Worm (Caenorhabditis elegans) whole organism, L2 larva: ENCODE results near the gene oac-21.

ENCODE experiments used
- R02D3.7 ChIP-seq: fragments of 150-350 bp; optimal IDR thresholded peaks from 2 replicates; lab custom pipeline; 2014; ENCODE audit warnings: missing biosample characterization, missing genetic modification characterization
- Y55F3AM.14 ChIP-seq: fragments of 200-800 bp; sonication (Bioruptor generic); optimal IDR thresholded peaks from 2 replicates; lab custom pipeline; 2018; ENCODE audit warnings: mild to moderate bottlenecking, missing genetic modification characterization, missing compliant biosample characterization
- ZK546.5 ChIP-seq: sonication (generic microtip); optimal IDR thresholded peaks from 2 replicates; lab custom pipeline; 2017; ENCODE audit warnings: missing biosample characterization, missing genetic modification characterization
- alr-1 ChIP-seq: fragments of 150-350 bp; optimal IDR thresholded peaks from 2 replicates; lab custom pipeline; 2014; ENCODE audit warnings: missing biosample characterization, missing genetic modification characterization
- aly-2 ChIP-seq: fragments of 150-350 bp; optimal IDR thresholded peaks from 2 replicates; lab custom pipeline; 2014; ENCODE audit warnings: missing biosample characterization, missing genetic modification characterization
- blmp-1 ChIP-seq: sonication (generic microtip); optimal IDR thresholded peaks from 2 replicates; lab custom pipeline; 2017; ENCODE audit warnings: missing genetic modification characterization, mild to moderate bottlenecking, missing compliant biosample characterization, antibody characterized with exemption, moderate library complexity; ENCODE audit not compliant: insufficient read depth
- ceh-82 ChIP-seq: fragments of 150-350 bp; optimal IDR thresholded peaks from 2 replicates; lab custom pipeline; 2014; ENCODE audit warnings: missing biosample characterization, missing genetic modification characterization
- crh-2 ChIP-seq: sonication (generic microtip); optimal IDR thresholded peaks from 2 replicates; lab custom pipeline; 2017; ENCODE audit warnings: missing biosample characterization, missing genetic modification characterization
- egl-27 ChIP-seq: sonication (generic microtip); optimal IDR thresholded peaks from 3 replicates; lab custom pipeline; 2017; ENCODE audit warnings: missing biosample characterization, missing genetic modification reagents, missing genetic modification characterization
- elt-1 ChIP-seq: fragments of 150-350 bp; optimal IDR thresholded peaks from 2 replicates; lab custom pipeline; 2014; ENCODE audit warnings: missing biosample characterization, missing genetic modification characterization
- elt-3 ChIP-seq: sonication (generic microtip); optimal IDR thresholded peaks from 2 replicates; lab custom pipeline; 2017; ENCODE audit warnings: missing biosample characterization, missing genetic modification characterization
- fos-1 ChIP-seq: fragments of 150-350 bp; optimal IDR thresholded peaks from 2 replicates; lab custom pipeline; 2014; ENCODE audit warnings: missing biosample characterization, missing genetic modification characterization
- lin-13 ChIP-seq: fragments of 150-350 bp; optimal IDR thresholded peaks from 2 replicates; lab custom pipeline; 2014; ENCODE audit warnings: missing biosample characterization, missing genetic modification reagents, missing genetic modification characterization
- mab-5 ChIP-seq: fragments of 150-350 bp; optimal IDR thresholded peaks from 2 replicates; lab custom pipeline; 2014; ENCODE audit warnings: missing biosample characterization, missing genetic modification characterization
- mbf-1 ChIP-seq: sonication (generic microtip); optimal IDR thresholded peaks from 2 replicates; lab custom pipeline; 2017; ENCODE audit warnings: missing biosample characterization, missing genetic modification characterization
- mdl-1 ChIP-seq, 2 experiments: fragments of 150-350 bp in 1 of 2; sonication (generic microtip) in 1 of 2; optimal IDR thresholded peaks; 2 replicates each; lab custom pipeline; 2017; ENCODE audit warnings: missing biosample characterization in 2 of 2, missing genetic modification characterization in 2 of 2
- nhr-10 ChIP-seq: sonication (generic microtip); optimal IDR thresholded peaks from 2 replicates; lab custom pipeline; 2017; ENCODE audit warnings: missing biosample characterization, missing genetic modification characterization
- nhr-11 ChIP-seq: fragments of 150-350 bp; optimal IDR thresholded peaks from 2 replicates; lab custom pipeline; 2014; ENCODE audit warnings: missing biosample characterization, missing genetic modification characterization
- nhr-12 ChIP-seq: fragments of 150-350 bp; optimal IDR thresholded peaks from 2 replicates; lab custom pipeline; 2014; ENCODE audit warnings: missing biosample characterization, missing genetic modification characterization
- nhr-129 ChIP-seq: fragments of 150-350 bp; optimal IDR thresholded peaks from 2 replicates; lab custom pipeline; 2014; ENCODE audit warnings: missing biosample characterization, missing genetic modification characterization
- nhr-21 ChIP-seq: fragments of 150-350 bp; optimal IDR thresholded peaks from 2 replicates; lab custom pipeline; 2014; ENCODE audit warnings: missing biosample characterization, missing genetic modification characterization
- nhr-23 ChIP-seq: fragments of 150-350 bp; optimal IDR thresholded peaks from 2 replicates; lab custom pipeline; 2014; ENCODE audit warnings: missing biosample characterization, missing genetic modification reagents, missing genetic modification characterization
- nhr-237 ChIP-seq: fragments of 150-350 bp; optimal IDR thresholded peaks from 2 replicates; lab custom pipeline; 2014; ENCODE audit warnings: missing biosample characterization, missing genetic modification characterization
- nhr-25 ChIP-seq: fragments of 150-350 bp; sonication (generic microtip); optimal IDR thresholded peaks from 3 replicates; lab custom pipeline; 2014; ENCODE audit warnings: missing biosample characterization, missing genetic modification characterization
- nhr-77 ChIP-seq: fragments of 150-350 bp; optimal IDR thresholded peaks from 2 replicates; lab custom pipeline; 2014; ENCODE audit warnings: missing biosample characterization, missing genetic modification characterization
- peb-1 ChIP-seq: fragments of 150-350 bp; optimal IDR thresholded peaks from 2 replicates; lab custom pipeline; 2014; ENCODE audit warnings: missing biosample characterization, missing genetic modification characterization
- sem-4 ChIP-seq: fragments of 150-350 bp; optimal IDR thresholded peaks from 2 replicates; lab custom pipeline; 2014; ENCODE audit warnings: missing biosample characterization, missing genetic modification reagents, missing genetic modification characterization
- skn-1 ChIP-seq: sonication (generic microtip); optimal IDR thresholded peaks from 2 replicates; lab custom pipeline; 2017; ENCODE audit warnings: missing biosample characterization, missing genetic modification characterization
- snpc-4 ChIP-seq: fragments of 150-350 bp; optimal IDR thresholded peaks from 2 replicates; lab custom pipeline; 2014; ENCODE audit warnings: missing biosample characterization, missing genetic modification characterization
- unc-39 ChIP-seq: fragments of 150-350 bp; optimal IDR thresholded peaks from 2 replicates; lab custom pipeline; 2014; ENCODE audit warnings: missing biosample characterization, missing genetic modification characterization
- unc-55 ChIP-seq: fragments of 150-350 bp; sonication (generic microtip); optimal IDR thresholded peaks from 3 replicates; lab custom pipeline; 2014; ENCODE audit warnings: missing biosample characterization, missing genetic modification reagents, missing genetic modification characterization
- unc-62 ChIP-seq: fragments of 150-350 bp; optimal IDR thresholded peaks from 2 replicates; lab custom pipeline; 2014; ENCODE audit warnings: missing biosample characterization, missing genetic modification reagents, missing genetic modification characterization
- zag-1 ChIP-seq: fragments of 150-350 bp; optimal IDR thresholded peaks from 2 replicates; lab custom pipeline; 2014; ENCODE audit warnings: missing biosample characterization, missing genetic modification characterization
- ztf-1 ChIP-seq: fragments of 200-800 bp; sonication (Bioruptor generic); conservative IDR thresholded peaks from 2 replicates; pipeline ENCODE4 v1.3.6; 2022; ENCODE audit warnings: missing genetic modification characterization, missing compliant biosample characterization
- ztf-11 ChIP-seq: sonication (generic microtip); optimal IDR thresholded peaks from 2 replicates; lab custom pipeline; 2017; ENCODE audit warnings: missing biosample characterization, missing genetic modification characterization
- ztf-4 ChIP-seq: fragments of 150-350 bp; optimal IDR thresholded peaks from 2 replicates; lab custom pipeline; 2014; ENCODE audit warnings: missing biosample characterization, missing genetic modification characterization

The oac-21 gene

DNA sequence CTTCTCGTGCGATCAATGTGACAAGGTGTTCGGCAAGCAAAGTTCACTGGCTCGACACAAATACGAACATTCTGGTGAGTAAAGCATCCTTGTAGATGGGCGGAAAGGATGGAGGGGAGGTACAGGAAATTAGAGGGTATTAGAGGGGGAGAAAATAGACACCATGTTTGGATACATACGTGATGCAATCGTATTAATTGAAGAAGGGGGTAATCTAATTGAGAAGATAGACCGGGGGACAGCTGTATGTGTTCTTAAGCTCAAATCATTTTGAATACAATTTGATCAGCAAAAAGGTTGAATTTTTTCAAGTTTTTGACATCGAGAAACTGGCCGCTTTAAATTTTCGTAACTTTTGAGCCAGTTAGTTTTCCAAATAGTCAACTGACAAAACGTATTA lies 28.6 kb upstream of the oac-21 start:
- TF ChIP-seq R02D3.7 (tag; lab: Kevin White, UChicago) = no peak
- no peak for TF ChIP-seq crh-2 (tag; lab: Kevin White, UChicago)
- TF ChIP-seq skn-1 (tag; lab: Kevin White, UChicago) = no peak
- no peak for TF ChIP-seq nhr-21
- no peak for TF ChIP-seq peb-1 (tag; lab: Kevin White, UChicago)
- no peak for TF ChIP-seq mdl-1 (tag; optimal IDR thresholded peaks at IDR 0.05; lab: Kevin White, UChicago)
- TF ChIP-seq unc-62 = no peak
- TF ChIP-seq aly-2 (tag; lab: Kevin White, UChicago) = no peak

DNA sequence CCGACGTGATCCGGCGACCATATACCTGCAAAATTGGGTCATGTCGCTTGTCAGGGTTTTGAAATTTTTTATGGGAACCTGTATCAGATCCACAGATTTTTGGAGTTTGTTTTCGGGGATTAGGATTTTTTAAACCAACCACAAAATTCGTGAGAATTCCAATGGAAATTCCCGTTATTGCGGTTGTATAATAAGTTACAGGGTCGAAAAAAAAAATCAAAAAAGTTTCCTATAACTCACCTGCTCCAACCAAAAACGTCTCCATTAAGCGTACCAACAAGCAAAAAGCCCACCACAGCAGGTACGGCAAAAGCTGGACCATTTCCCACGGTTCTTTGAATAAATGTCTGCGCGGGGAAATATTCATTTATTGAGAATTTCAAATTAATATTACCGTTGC lies 26.1 kb upstream of the oac-21 start:
- TF ChIP-seq nhr-10 (tag; lab: Kevin White, UChicago) = no peak
- no peak for TF ChIP-seq crh-2 (tag; lab: Kevin White, UChicago)
- TF ChIP-seq mbf-1 (tag; lab: Kevin White, UChicago) = no peak
- no peak for TF ChIP-seq skn-1 (tag; lab: Kevin White, UChicago)
- no peak for TF ChIP-seq egl-27
- no peak for TF ChIP-seq blmp-1
- TF ChIP-seq Y55F3AM.14 (GFP tag; lab: Kevin White, UChicago) = no peak
- no peak for TF ChIP-seq sem-4 (tag; lab: Kevin White, UChicago)

DNA sequence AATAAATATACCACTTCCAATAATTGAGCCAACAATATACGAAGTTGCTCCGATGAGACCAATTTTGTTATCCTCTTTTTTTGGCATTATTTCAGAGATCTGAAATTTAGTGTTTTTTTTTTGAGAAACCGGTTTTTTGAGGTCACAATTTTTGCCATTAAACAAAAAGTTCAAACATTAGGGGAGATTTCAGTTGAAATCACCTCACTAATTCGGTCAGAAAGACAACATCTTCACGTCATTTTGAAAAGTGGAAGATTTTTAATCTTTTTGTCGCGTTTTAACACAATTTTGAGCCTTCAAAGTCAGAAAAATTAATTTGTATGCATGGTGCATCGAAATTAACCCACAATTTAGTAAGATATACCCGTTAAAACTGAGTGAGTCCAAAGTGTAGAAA lies 24.1 kb upstream of the oac-21 start, which contains the start of gene aat-8:
Gene aat-8, minus strand, starts transcription at position 101 of the 400 bp plus-strand sequence.
- no peak for TF ChIP-seq nhr-25 (tag; lab: Kevin White, UChicago)
- TF ChIP-seq nhr-237 (tag; lab: Kevin White, UChicago) = no peak
- no peak for TF ChIP-seq ceh-82 (tag; lab: Kevin White, UChicago)
- TF ChIP-seq nhr-11 (tag; lab: Kevin White, UChicago) = no peak
- no peak for TF ChIP-seq unc-39 (tag; lab: Kevin White, UChicago)
- TF ChIP-seq elt-3 (tag; lab: Kevin White, UChicago) = no peak
- TF ChIP-seq elt-1 (tag; lab: Kevin White, UChicago) = no peak
- no peak for TF ChIP-seq nhr-23 (tag; lab: Kevin White, UChicago)

DNA sequence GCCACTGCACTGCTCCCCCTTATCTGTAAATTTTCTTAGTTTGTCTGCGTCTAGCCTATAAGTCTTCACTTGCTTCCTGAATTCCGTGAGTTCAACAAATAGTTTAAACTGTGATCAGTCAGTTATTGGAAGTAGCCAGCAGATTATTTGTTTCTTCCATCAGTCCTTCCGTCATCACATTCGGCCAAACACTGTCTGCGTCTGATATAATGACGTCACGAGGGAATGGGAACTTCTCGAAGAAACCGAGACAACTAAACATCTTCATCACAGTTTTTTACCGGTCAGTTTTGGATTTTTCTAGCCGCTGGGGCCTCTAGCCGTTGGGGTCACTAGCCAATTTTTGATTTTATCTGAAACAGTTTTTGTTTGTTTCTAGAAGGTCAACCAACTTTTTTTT lies 23.0 kb upstream of the oac-21 start:
- TF ChIP-seq nhr-25 (tag; lab: Kevin White, UChicago) (peak; percentile 38), nhr-129 (tag; lab: Kevin White, UChicago) (peak; percentile 24), zag-1 (tag; lab: Kevin White, UChicago) (no peak), fos-1 (tag; lab: Kevin White, UChicago) (peak; percentile 3)

DNA sequence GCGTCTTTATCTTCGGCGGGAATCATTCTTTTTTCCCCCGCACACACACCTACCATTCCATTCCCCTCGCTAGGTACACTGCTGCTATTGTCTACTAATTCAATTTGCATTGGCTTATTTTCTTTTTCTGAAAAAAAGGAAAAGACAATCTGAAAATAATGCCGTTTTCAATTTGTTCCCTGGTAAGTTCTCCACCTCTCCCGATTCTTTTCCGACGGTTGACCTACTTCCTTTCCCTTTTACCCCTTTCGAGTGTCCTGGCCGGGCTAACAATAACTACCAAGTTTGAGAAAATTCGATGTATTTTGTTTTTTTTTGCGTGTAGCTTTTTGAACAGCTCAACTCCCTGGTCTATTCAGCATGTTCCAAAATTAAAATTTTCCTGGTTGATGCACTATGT lies 21.8 kb upstream of the oac-21 start, which contains the start of gene F37C4.4:
Gene F37C4.4, plus strand, starts transcription at position 58 of the 400 bp plus-strand sequence.
- no peak for TF ChIP-seq elt-3 (tag; lab: Kevin White, UChicago)
- no peak for TF ChIP-seq fos-1 (tag; lab: Kevin White, UChicago)
- TF ChIP-seq Y55F3AM.14 (GFP tag; lab: Kevin White, UChicago) = no peak
- TF ChIP-seq nhr-129 (tag; lab: Kevin White, UChicago) = no peak
- TF ChIP-seq mab-5 (tag; lab: Kevin White, UChicago) = no peak
- TF ChIP-seq ztf-4 (tag; lab: Kevin White, UChicago) = no peak
- no peak for TF ChIP-seq ztf-11 (tag; lab: Kevin White, UChicago)
- no peak for TF ChIP-seq nhr-23 (tag; lab: Kevin White, UChicago)
- no peak for TF ChIP-seq zag-1 (tag; lab: Kevin White, UChicago)

DNA sequence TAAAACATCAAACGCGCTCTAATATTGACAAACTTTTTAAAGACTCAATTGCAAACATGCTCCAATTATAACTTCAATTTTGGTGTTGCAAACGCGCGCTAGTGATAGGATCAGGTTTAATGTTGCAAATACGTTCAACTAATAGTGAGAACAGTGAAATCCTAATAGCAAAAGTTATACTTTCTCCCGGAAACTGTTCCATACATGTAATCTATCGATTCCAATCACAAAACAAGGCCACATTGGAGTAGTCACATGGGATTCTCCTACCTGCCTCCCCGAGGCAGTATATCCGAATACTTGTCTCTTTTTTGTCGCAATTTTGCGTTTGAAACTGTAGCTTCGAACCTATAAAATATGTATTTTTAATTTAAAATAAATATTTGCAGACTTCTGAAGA lies 19.2 kb upstream of the oac-21 start:
- TF ChIP-seq mdl-1 (tag; optimal IDR thresholded peaks at IDR 0.05; lab: Kevin White, UChicago) (no peak), nhr-12 (tag; lab: Kevin White, UChicago) (no peak), ZK546.5 (tag; lab: Kevin White, UChicago) (no peak), nhr-23 (tag; lab: Kevin White, UChicago) (no peak), elt-1 (tag; lab: Kevin White, UChicago) (no peak), nhr-77 (tag; lab: Kevin White, UChicago) (no peak), snpc-4 (no peak), lin-13 (GFP tag; lab: Kevin White, UChicago) (no peak), zag-1 (tag; lab: Kevin White, UChicago) (no peak), alr-1 (tag; lab: Kevin White, UChicago) (no peak), nhr-25 (tag; lab: Kevin White, UChicago) (no peak), unc-55 (GFP tag; lab: Kevin White, UChicago) (no peak), aly-2 (tag; lab: Kevin White, UChicago) (no peak), crh-2 (tag; lab: Kevin White, UChicago) (no peak), R02D3.7 (tag; lab: Kevin White, UChicago) (no peak), egl-27 (no peak), ztf-1 (GFP tag; lab: Robert Waterston, UW) (no peak), Y55F3AM.14 (GFP tag; lab: Kevin White, UChicago) (no peak)
